Worm (Caenorhabditis elegans): ENCODE measurements around the gene F31E8.4.
"Not testable (repeated sequence)": the region's sequence is repeated elsewhere in the genome, so short reads cannot be mapped to it uniquely, and the experiment has no call there.

F31E8.4 gene

ce11 chrII:6781231-6781630 is 18.7 kb downstream of the F31E8.4 start:
- no peak for TF ChIP-seq unc-62 (GFP tag; optimal IDR thresholded peaks at IDR 0.05)

ce11 chrII:6779104-6779503 is 20.9 kb downstream of the F31E8.4 start, which contains the start of gene T13C2.7:
Gene T13C2.7 (plus strand): TSS chrII:6779404.
- no peak for TF ChIP-seq unc-62 (GFP tag; optimal IDR thresholded peaks at IDR 0.05)

- no peak for TF ChIP-seq unc-62 (GFP tag; optimal IDR thresholded peaks at IDR 0.05)
These were observed 23.4 kb downstream of the F31E8.4 start, which contains the start of gene ssup-72 for ce11 chrII:6776418-6777034. Gene ssup-72 (plus strand): TSS chrII:6776598.

ce11 chrII:6775076-6775475 is 24.9 kb downstream of the F31E8.4 start, which contains the start of gene agr-1:
Gene agr-1 (minus strand): TSS chrII:6775176.
- TF ChIP-seq unc-62 (GFP tag; optimal IDR thresholded peaks at IDR 0.05) = not testable (repeated sequence)

- no peak for TF ChIP-seq unc-62 (GFP tag; optimal IDR thresholded peaks at IDR 0.05)
These were observed 27.5 kb downstream of the F31E8.4 start for ce11 chrII:6772482-6772881.

- TF ChIP-seq unc-62 (GFP tag; optimal IDR thresholded peaks at IDR 0.05) = no peak
These were observed 29.9 kb downstream of the F31E8.4 start for ce11 chrII:6770030-6770429.

- no peak for TF ChIP-seq unc-62 (GFP tag; optimal IDR thresholded peaks at IDR 0.05)
These were observed 31.9 kb downstream of the F31E8.4 start, which contains the start of gene F41G3.18 for ce11 chrII:6768014-6768413. Gene F41G3.18 (plus strand): TSS chrII:6768314.

ce11 chrII:6764734-6765133 is 35.2 kb downstream of the F31E8.4 start, which contains the start of gene nlp-50:
Gene nlp-50 (plus strand): TSS chrII:6765034.
- TF ChIP-seq unc-62 (GFP tag; optimal IDR thresholded peaks at IDR 0.05) = no peak

- TF ChIP-seq unc-62 (GFP tag; optimal IDR thresholded peaks at IDR 0.05) = no peak
These were observed 43.7 kb downstream of the F31E8.4 start, which contains the start of gene F41G3.3 for ce11 chrII:6756232-6756631. Gene F41G3.3 (plus strand): TSS chrII:6756532.

ce11 chrII:6754671-6755224 is 45.2 kb downstream of the F31E8.4 start, which contains the start of the genes srx-95 and fis-1:
Gene srx-95 (minus strand): TSS chrII:6754771.
Gene fis-1 (plus strand): TSS chrII:6755174.
- no peak for TF ChIP-seq unc-62 (GFP tag; optimal IDR thresholded peaks at IDR 0.05)

ce11 chrII:6752850-6753249 is 47.1 kb downstream of the F31E8.4 start, which contains the start of gene F41G3.21:
Gene F41G3.21 (minus strand): TSS chrII:6752950.
- no peak for TF ChIP-seq unc-62 (GFP tag; optimal IDR thresholded peaks at IDR 0.05)

ce11 chrII:6752027-6752426 is 47.9 kb downstream of the F31E8.4 start, which contains the start of gene F41G3.19:
Gene F41G3.19 (minus strand): TSS chrII:6752127.
- TF ChIP-seq unc-62 (GFP tag; optimal IDR thresholded peaks at IDR 0.05) = no peak

ce11 chrII:6750929-6751328 is 49.0 kb downstream of the F31E8.4 start, which contains the start of gene F41G3.20:
Gene F41G3.20 (minus strand): TSS chrII:6751029.
- no peak for TF ChIP-seq unc-62 (GFP tag; optimal IDR thresholded peaks at IDR 0.05)

ce11 chrII:6749422-6749821 is 50.5 kb downstream of the F31E8.4 start, which contains the start of gene F41G3.10:
Gene F41G3.10 (minus strand): TSS chrII:6749522.
- TF ChIP-seq unc-62 (GFP tag; optimal IDR thresholded peaks at IDR 0.05) = no peak
